Worm (Caenorhabditis elegans): ENCODE measurements around the gene T27E4.7.

ce11 chrV:9049271-9049670 lies 26.9 kb downstream of the T27E4.7 start:
- TF ChIP-seq ama-1 (optimal IDR thresholded peaks at IDR 0.05): no peak
- no peak for TF ChIP-seq B0310.2 (tag; optimal IDR thresholded peaks at IDR 0.05)
- no peak for TF ChIP-seq tra-4 (tag; optimal IDR thresholded peaks at IDR 0.05)
- TF ChIP-seq ceh-13 (GFP tag; optimal IDR thresholded peaks at IDR 0.05): no peak
- no peak for TF ChIP-seq flt-1 (GFP tag; IDR thresholded peaks at IDR 0.05)
- TF ChIP-seq hmg-4 (GFP tag; optimal IDR thresholded peaks at IDR 0.05): no peak
- no peak for TF ChIP-seq aly-1 (tag; optimal IDR thresholded peaks at IDR 0.05)
- TF ChIP-seq ceh-36 (tag; optimal IDR thresholded peaks at IDR 0.05): no peak
- no peak for TF ChIP-seq scrt-1 (GFP tag; IDR thresholded peaks at IDR 0.05)
- TF ChIP-seq ets-7 (tag; optimal IDR thresholded peaks at IDR 0.05): no peak
- TF ChIP-seq sea-1 (GFP tag; conservative IDR thresholded peaks at IDR 0.05): no peak
- no peak for TF ChIP-seq tbx-37 (GFP tag; conservative IDR thresholded peaks at IDR 0.05)
- TF ChIP-seq hmbx-1 (tag; optimal IDR thresholded peaks at IDR 0.05): no peak
- no peak for TF ChIP-seq F13C5.2 (tag; optimal IDR thresholded peaks at IDR 0.05)
